Worm (Caenorhabditis elegans) whole organism, early embryonic: ENCODE results near the gene irld-38.
"Not testable (repeated sequence)": the region's sequence is repeated elsewhere in the genome, so short reads cannot be mapped to it uniquely, and the experiment has no call there.

Experiments
- B0310.2 ChIP-seq: sonication (generic microtip); optimal IDR thresholded peaks from 2 replicates; lab custom pipeline; 2016; ENCODE audit warnings: mild to moderate bottlenecking, missing genetic modification characterization, missing compliant biosample characterization
- F13C5.2 ChIP-seq: sonication (generic microtip); optimal IDR thresholded peaks from 2 replicates; lab custom pipeline; 2017; ENCODE audit warnings: mild to moderate bottlenecking, missing genetic modification characterization, inconsistent platforms, missing compliant biosample characterization
- aly-1 ChIP-seq: sonication (generic microtip); optimal IDR thresholded peaks from 2 replicates; lab custom pipeline; 2016; ENCODE audit warnings: missing genetic modification characterization, missing compliant biosample characterization
- ama-1 ChIP-seq: fragments of 150-350 bp; optimal IDR thresholded peaks from 2 replicates; lab custom pipeline; 2014
- ceh-13 ChIP-seq: fragments of 200-800 bp; sonication (Bioruptor generic); optimal IDR thresholded peaks from 2 replicates; lab custom pipeline; 2018; ENCODE audit warnings: mild to moderate bottlenecking, missing genetic modification characterization, missing compliant biosample characterization
- ceh-36 ChIP-seq: sonication (generic microtip); optimal IDR thresholded peaks from 2 replicates; lab custom pipeline; 2016; ENCODE audit warnings: missing genetic modification characterization, inconsistent platforms, missing compliant biosample characterization
- ets-7 ChIP-seq: sonication (generic microtip); optimal IDR thresholded peaks from 2 replicates; lab custom pipeline; 2016; ENCODE audit warnings: missing genotype, missing genetic modification characterization, missing compliant biosample characterization
- flt-1 ChIP-seq: fragments of 200-800 bp; sonication (Bioruptor generic); IDR thresholded peaks from 2 replicates; pipeline ENCODE4 v1.3.6; 2022; ENCODE audit warnings: missing genetic modification characterization, missing compliant biosample characterization
- hmbx-1 ChIP-seq: sonication (generic microtip); optimal IDR thresholded peaks from 2 replicates; lab custom pipeline; 2016; ENCODE audit warnings: mild to moderate bottlenecking, missing genetic modification characterization, missing compliant biosample characterization
- hmg-4 ChIP-seq: fragments of 200-800 bp; sonication (Bioruptor generic); optimal IDR thresholded peaks from 2 replicates; lab custom pipeline; 2018; ENCODE audit warnings: mild to moderate bottlenecking, missing genetic modification characterization, missing compliant biosample characterization
- hnd-1 ChIP-seq: sonication (generic microtip); optimal IDR thresholded peaks from 2 replicates; lab custom pipeline; 2016; ENCODE audit warnings: missing genetic modification characterization, missing compliant biosample characterization
- pes-1 ChIP-seq: fragments of 200-800 bp; sonication (Bioruptor generic); IDR thresholded peaks from 2 replicates; pipeline ENCODE4 v1.3.6; 2022; ENCODE audit warnings: missing genetic modification reagents, missing genetic modification characterization, missing compliant biosample characterization
- scrt-1 ChIP-seq: fragments of 200-800 bp; sonication (Bioruptor generic); IDR thresholded peaks from 2 replicates; pipeline ENCODE4 v1.3.6; 2022; ENCODE audit warnings: missing genetic modification characterization, missing compliant biosample characterization
- sea-1 ChIP-seq: fragments of 200-800 bp; sonication (Bioruptor generic); conservative IDR thresholded peaks from 2 replicates; pipeline ENCODE4 v1.3.6; 2022; ENCODE audit warnings: missing genetic modification characterization, missing compliant biosample characterization
- tbx-11 ChIP-seq: fragments of 200-800 bp; sonication (Bioruptor generic); IDR thresholded peaks from 2 replicates; pipeline ENCODE4 v1.3.6; 2022; ENCODE audit warnings: missing genetic modification characterization, missing compliant biosample characterization
- tbx-37 ChIP-seq: fragments of 200-800 bp; sonication (Bioruptor generic); conservative IDR thresholded peaks from 2 replicates; pipeline ENCODE4 v1.3.6; 2022; ENCODE audit warnings: missing genetic modification reagents, missing genetic modification characterization, missing compliant biosample characterization
- tra-4 ChIP-seq: sonication (generic microtip); optimal IDR thresholded peaks from 2 replicates; lab custom pipeline; 2017; ENCODE audit warnings: missing genetic modification characterization, missing compliant biosample characterization

Gene irld-38

ce11 chrV:3032343-3032742, at the start of gene irld-38:
Gene irld-38, minus strand, starts transcription at chrV:3032443.
- TF ChIP-seq F13C5.2 (tag; lab: Kevin White, UChicago) (no peak), tra-4 (no peak), B0310.2 (tag; lab: Kevin White, UChicago) (no peak), flt-1 (GFP tag; lab: Robert Waterston, UW) (no peak)

ce11 chrV:3081471-3081870, 49.2 kb upstream of the irld-38 start, which contains the start of gene srt-7:
Gene srt-7, plus strand, starts transcription at chrV:3081771.
- TF ChIP-seq tbx-11 (GFP tag; lab: Robert Waterston, UW) (no peak), flt-1 (GFP tag; lab: Robert Waterston, UW) (no peak), B0310.2 (tag; lab: Kevin White, UChicago) (no peak), ceh-36 (tag; lab: Kevin White, UChicago) (no peak)

ce11 chrV:3080792-3081191, 48.5 kb upstream of the irld-38 start, which contains the start of gene srt-5:
Gene srt-5, minus strand, starts transcription at chrV:3080892.
- TF ChIP-seq scrt-1 (GFP tag; lab: Robert Waterston, UW) (no peak), ceh-36 (tag; lab: Kevin White, UChicago) (no peak), ets-7 (tag; lab: Kevin White, UChicago) (no peak), F13C5.2 (tag; lab: Kevin White, UChicago) (no peak), hmg-4 (GFP tag; lab: Kevin White, UChicago) (no peak), hnd-1 (tag; lab: Kevin White, UChicago) (no peak), B0310.2 (tag; lab: Kevin White, UChicago) (no peak), aly-1 (tag; lab: Kevin White, UChicago) (no peak), pes-1 (no peak), tbx-11 (GFP tag; lab: Robert Waterston, UW) (no peak), sea-1 (no peak), ceh-13 (GFP tag; lab: Kevin White, UChicago) (no peak), tbx-37 (GFP tag; lab: Robert Waterston, UW) (no peak), ama-1 (no peak)

- no peak for TF ChIP-seq tra-4
- TF ChIP-seq ets-7 (tag; lab: Kevin White, UChicago): no peak
- TF ChIP-seq hnd-1 (tag; lab: Kevin White, UChicago): no peak
- no peak for TF ChIP-seq F13C5.2 (tag; lab: Kevin White, UChicago)
- no peak for TF ChIP-seq hmg-4 (GFP tag; lab: Kevin White, UChicago)
- TF ChIP-seq sea-1: no peak
- TF ChIP-seq tbx-37 (GFP tag; lab: Robert Waterston, UW): no peak
- TF ChIP-seq ceh-36 (tag; lab: Kevin White, UChicago): no peak
- TF ChIP-seq tbx-11 (GFP tag; lab: Robert Waterston, UW): no peak
- no peak for TF ChIP-seq flt-1 (GFP tag; lab: Robert Waterston, UW)
- no peak for TF ChIP-seq ceh-13 (GFP tag; lab: Kevin White, UChicago)
- no peak for TF ChIP-seq ama-1
- TF ChIP-seq B0310.2 (tag; lab: Kevin White, UChicago): no peak
Measured at ce11 chrV:3071548-3071947, 39.3 kb upstream of the irld-38 start, which contains the start of gene C50H11.13. Gene C50H11.13, minus strand, starts transcription at chrV:3071648.

ce11 chrV:3069101-3069500, 36.9 kb upstream of the irld-38 start, which contains the start of gene str-40:
Gene str-40, minus strand, starts transcription at chrV:3069201.
- TF ChIP-seq flt-1 (GFP tag; lab: Robert Waterston, UW) (no peak), tra-4 (no peak), pes-1 (no peak), tbx-11 (GFP tag; lab: Robert Waterston, UW) (no peak), ceh-13 (GFP tag; lab: Kevin White, UChicago) (no peak), ama-1 (no peak), sea-1 (no peak), F13C5.2 (tag; lab: Kevin White, UChicago) (no peak), ets-7 (tag; lab: Kevin White, UChicago) (no peak), hmbx-1 (tag; lab: Kevin White, UChicago) (no peak), B0310.2 (tag; lab: Kevin White, UChicago) (no peak), hmg-4 (GFP tag; lab: Kevin White, UChicago) (no peak), aly-1 (tag; lab: Kevin White, UChicago) (no peak), hnd-1 (tag; lab: Kevin White, UChicago) (no peak)

- TF ChIP-seq flt-1 (GFP tag; lab: Robert Waterston, UW): no peak
- no peak for TF ChIP-seq hmbx-1 (tag; lab: Kevin White, UChicago)
- no peak for TF ChIP-seq scrt-1 (GFP tag; lab: Robert Waterston, UW)
- no peak for TF ChIP-seq B0310.2 (tag; lab: Kevin White, UChicago)
- TF ChIP-seq hmg-4 (GFP tag; lab: Kevin White, UChicago): no peak
- no peak for TF ChIP-seq ceh-13 (GFP tag; lab: Kevin White, UChicago)
- TF ChIP-seq ets-7 (tag; lab: Kevin White, UChicago): no peak
- no peak for TF ChIP-seq aly-1 (tag; lab: Kevin White, UChicago)
- no peak for TF ChIP-seq ama-1
- TF ChIP-seq ceh-36 (tag; lab: Kevin White, UChicago): no peak
- no peak for TF ChIP-seq F13C5.2 (tag; lab: Kevin White, UChicago)
- no peak for TF ChIP-seq sea-1
- TF ChIP-seq tbx-11 (GFP tag; lab: Robert Waterston, UW): no peak
- no peak for TF ChIP-seq tbx-37 (GFP tag; lab: Robert Waterston, UW)
- TF ChIP-seq hnd-1 (tag; lab: Kevin White, UChicago): no peak
- no peak for TF ChIP-seq tra-4
- TF ChIP-seq pes-1: no peak
Measured at ce11 chrV:3065928-3066327, 33.7 kb upstream of the irld-38 start, which contains the start of gene srh-185. Gene srh-185, plus strand, starts transcription at chrV:3066228.

ce11 chrV:3064418-3064817, 32.2 kb upstream of the irld-38 start, which contains the start of gene srt-16:
Gene srt-16, minus strand, starts transcription at chrV:3064518.
- not testable (repeated sequence) for TF ChIP-seq ceh-13 (GFP tag; lab: Kevin White, UChicago); hmg-4 (GFP tag; lab: Kevin White, UChicago); ets-7 (tag; lab: Kevin White, UChicago)
